Worm (Caenorhabditis elegans) whole organism, early embryonic: ENCODE data around the gene F55A4.3.

Source experiments
- ama-1 ChIP-seq: fragments of 150-350 bp; optimal IDR thresholded peaks from 2 replicates; lab custom pipeline; 2014
- hmg-4 ChIP-seq: fragments of 200-800 bp; sonication (Bioruptor generic); optimal IDR thresholded peaks from 2 replicates; lab custom pipeline; 2018; ENCODE audit warnings: mild to moderate bottlenecking, missing genetic modification characterization, missing compliant biosample characterization
- hnd-1 ChIP-seq: sonication (generic microtip); optimal IDR thresholded peaks from 2 replicates; lab custom pipeline; 2016; ENCODE audit warnings: missing genetic modification characterization, missing compliant biosample characterization
- tra-4 ChIP-seq: sonication (generic microtip); optimal IDR thresholded peaks from 2 replicates; lab custom pipeline; 2017; ENCODE audit warnings: missing genetic modification characterization, missing compliant biosample characterization

DNA sequence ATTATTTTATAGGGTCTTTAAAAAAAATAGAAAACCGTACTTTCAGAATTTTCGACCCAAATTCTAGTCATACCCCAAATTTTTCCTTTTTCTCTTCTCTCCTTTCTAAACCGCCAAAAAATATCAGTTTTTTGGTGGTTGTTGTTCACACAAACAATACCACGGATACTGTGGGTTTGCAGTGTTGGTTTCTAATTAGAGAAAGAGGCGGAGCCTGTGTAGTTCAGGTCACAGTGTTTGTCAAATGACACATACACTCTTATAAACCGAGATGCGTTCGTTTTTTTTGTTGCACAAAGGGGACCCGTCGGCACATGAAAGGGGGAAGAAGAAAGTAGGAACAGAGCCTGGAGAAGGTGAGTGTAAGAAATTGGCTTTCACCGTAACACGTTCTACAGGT, 47.2 kb upstream of the F55A4.3 start, which contains the start of gene lim-6:
- TF ChIP-seq hmg-4 (GFP tag; lab: Kevin White, UChicago): no peak
- no peak for TF ChIP-seq tra-4 (tag; lab: Kevin White, UChicago)
- TF ChIP-seq hnd-1 (tag; lab: Kevin White, UChicago): no peak
- no peak for TF ChIP-seq ama-1 (lab: Kevin White, UChicago)
